Worm (Caenorhabditis elegans) whole organism, mixed stage, embryonic: Measurements from ENCODE around the gene C06B8.3.

Experiments
- M03D4.4 ChIP-seq: sonication (generic microtip); optimal IDR thresholded peaks from 2 replicates; lab custom pipeline; 2017; ENCODE audit warnings: mild to moderate bottlenecking, missing genetic modification characterization, missing compliant biosample characterization
- ceh-83 ChIP-seq: fragments of 200-800 bp; sonication (Bioruptor generic); optimal IDR thresholded peaks from 2 replicates; lab custom pipeline; 2018; ENCODE audit warnings: mild to moderate bottlenecking, missing genetic modification characterization, missing compliant biosample characterization
- elt-3 ChIP-seq: fragments of 150-350 bp; optimal IDR thresholded peaks from 2 replicates; lab custom pipeline; 2014; ENCODE audit warnings: missing biosample characterization, missing genetic modification characterization
- nhr-28 ChIP-seq: fragments of 150-350 bp; optimal IDR thresholded peaks from 2 replicates; lab custom pipeline; 2014; ENCODE audit warnings: missing biosample characterization, missing genetic modification characterization
- pha-4 ChIP-seq: fragments of 150-350 bp; optimal IDR thresholded peaks from 2 replicates; lab custom pipeline; 2018; ENCODE audit warnings: missing biosample characterization, missing genetic modification reagents, missing genetic modification characterization
- sem-2 ChIP-seq: fragments of 200-800 bp; sonication (Bioruptor generic); optimal IDR thresholded peaks from 2 replicates; lab custom pipeline; 2018; ENCODE audit warnings: mild to moderate bottlenecking, missing genetic modification characterization, missing compliant biosample characterization

DNA sequence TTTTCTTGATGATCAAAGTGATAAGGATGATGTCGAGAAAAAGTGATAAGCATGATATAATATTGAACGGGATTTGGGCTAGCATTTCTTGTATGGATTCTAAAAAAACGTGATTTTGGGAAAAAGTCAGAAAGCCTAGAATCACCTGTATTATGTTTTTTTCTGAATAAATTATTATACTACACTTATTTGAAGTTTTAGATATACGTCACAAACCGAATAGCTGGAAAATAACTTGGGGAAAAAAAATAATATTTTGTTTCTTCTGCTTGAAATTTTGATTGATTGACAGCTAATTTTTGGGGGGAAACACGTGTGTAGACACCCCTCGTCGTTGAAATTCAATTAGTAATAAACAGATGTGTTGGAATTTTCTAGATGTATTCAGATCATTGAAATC is 8.1 kb upstream of the C06B8.3 start, which contains the start of gene str-264:
- TF ChIP-seq M03D4.4 (tag; lab: Kevin White, UChicago) (no peak), sem-2 (GFP tag; lab: Kevin White, UChicago) (no peak), elt-3 (tag; lab: Kevin White, UChicago) (no peak), pha-4 (no peak), ceh-83 (GFP tag; lab: Kevin White, UChicago) (no peak), nhr-28 (tag; lab: Kevin White, UChicago) (no peak)
